Fruit fly (Drosophila melanogaster): ENCODE measurements around the gene CG17601.

CG17601 gene

DNA sequence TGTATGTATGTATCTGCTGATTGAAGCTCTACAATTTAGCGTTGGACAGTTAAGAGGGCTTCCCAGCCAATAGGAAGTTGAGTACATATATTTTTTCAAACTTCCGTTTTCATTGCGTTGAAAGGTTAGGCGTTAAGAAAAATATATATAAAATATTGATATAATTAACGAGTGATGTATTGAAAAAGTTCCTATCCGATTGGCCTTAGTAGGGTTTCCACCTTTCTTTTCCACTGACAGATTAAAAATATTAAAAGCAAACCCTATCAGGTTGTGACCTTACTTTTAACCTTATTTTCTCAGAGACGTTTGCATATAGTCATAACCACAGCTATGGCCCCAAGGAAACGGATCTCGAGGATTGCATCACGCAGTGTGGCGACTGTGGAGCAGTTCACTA lies at the start of gene CG17601:
Gene CG17601, plus strand, starts transcription at position 301 of the 400 bp plus-strand sequence.
- TF ChIP-seq jim (GFP tag; optimal IDR thresholded peaks at IDR 0.05) (no peak), usp (GFP tag; optimal IDR thresholded peaks at IDR 0.05) (no peak), ey (GFP tag; optimal IDR thresholded peaks at IDR 0.05) (no peak), rgr (GFP tag; optimal IDR thresholded peaks at IDR 0.05) (no peak), Dfd (GFP tag; optimal IDR thresholded peaks at IDR 0.05) (no peak), OdsH (GFP tag; optimal IDR thresholded peaks at IDR 0.05) (no peak), GATAd (GFP tag; optimal IDR thresholded peaks at IDR 0.05) (no peak), lola (GFP tag; optimal IDR thresholded peaks at IDR 0.05) (no peak), HLH106 (tag; optimal IDR thresholded peaks at IDR 0.05) (no peak), N (GFP tag; optimal IDR thresholded peaks at IDR 0.05) (no peak), foxo (GFP tag; optimal IDR thresholded peaks at IDR 0.05) (no peak), Mio (GFP tag; optimal IDR thresholded peaks at IDR 0.05) (no peak), Dif (GFP tag; optimal IDR thresholded peaks at IDR 0.05; ENCODE audit: partially characterized antibody) (no peak), dsf (GFP tag; optimal IDR thresholded peaks at IDR 0.05; ENCODE audit: borderline replicate concordance) (no peak), CG32264 (GFP tag; optimal IDR thresholded peaks at IDR 0.05) (no peak), sage (GFP tag; optimal IDR thresholded peaks at IDR 0.05) (no peak), tai (GFP tag; optimal IDR thresholded peaks at IDR 0.05) (no peak), Myc (optimal IDR thresholded peaks at IDR 0.05) (no peak)

- TF ChIP-seq N (GFP tag; optimal IDR thresholded peaks at IDR 0.05) (no peak), usp (GFP tag; optimal IDR thresholded peaks at IDR 0.05) (no peak), OdsH (GFP tag; optimal IDR thresholded peaks at IDR 0.05) (no peak), jim (GFP tag; optimal IDR thresholded peaks at IDR 0.05) (no peak), br (GFP tag; optimal IDR thresholded peaks at IDR 0.05) (no peak), Dfd (GFP tag; optimal IDR thresholded peaks at IDR 0.05) (no peak), Hr83 (GFP tag; optimal IDR thresholded peaks at IDR 0.05; ENCODE audit: poor library complexity, severe bottlenecking) (no peak), HLH106 (tag; optimal IDR thresholded peaks at IDR 0.05) (no peak), Hr78 (GFP tag; optimal IDR thresholded peaks at IDR 0.05) (no peak), lola (GFP tag; optimal IDR thresholded peaks at IDR 0.05) (no peak), pan (optimal IDR thresholded peaks at IDR 0.05) (no peak), dl (GFP tag; optimal IDR thresholded peaks at IDR 0.05; ENCODE audit: insufficient read depth in 1 of 2, partially characterized antibody in 2 of 2) (no peak), rgr (GFP tag; optimal IDR thresholded peaks at IDR 0.05) (no peak)
Observed at dm6 chrX:22499557-22499956, 47.3 kb upstream of the CG17601 start.

DNA sequence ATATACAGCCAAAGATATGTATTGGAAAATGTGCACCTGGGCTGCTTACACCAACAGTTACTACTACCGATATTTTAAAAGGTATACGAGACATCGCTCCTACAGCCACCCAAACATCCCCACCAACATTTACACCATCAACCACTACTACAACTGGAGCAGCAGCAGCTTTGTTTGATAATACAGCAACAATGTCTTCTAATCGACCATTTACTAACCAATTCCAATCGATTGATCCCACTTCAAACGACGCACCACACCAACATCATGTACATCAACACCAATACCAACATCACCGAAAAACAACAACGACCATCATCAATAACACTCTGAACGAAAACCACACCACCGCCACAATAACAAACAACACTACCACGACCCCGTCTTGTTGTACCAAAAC lies 44.7 kb upstream of the CG17601 start:
- TF ChIP-seq rgr (GFP tag; optimal IDR thresholded peaks at IDR 0.05) (no peak), fru (GFP tag; optimal IDR thresholded peaks at IDR 0.05) (no peak), N (GFP tag; optimal IDR thresholded peaks at IDR 0.05) (no peak), Sp1 (GFP tag; optimal IDR thresholded peaks at IDR 0.05) (no peak), Dfd (GFP tag; optimal IDR thresholded peaks at IDR 0.05) (no peak), GATAd (GFP tag; optimal IDR thresholded peaks at IDR 0.05) (no peak), usp (GFP tag; optimal IDR thresholded peaks at IDR 0.05) (no peak), dmrt93B (GFP tag; optimal IDR thresholded peaks at IDR 0.05) (no peak), sage (GFP tag; optimal IDR thresholded peaks at IDR 0.05) (no peak), Jra (GFP tag; optimal IDR thresholded peaks at IDR 0.05) (no peak), sv (GFP tag; optimal IDR thresholded peaks at IDR 0.05) (no peak), Myc (optimal IDR thresholded peaks at IDR 0.05) (no peak), Dif (GFP tag; optimal IDR thresholded peaks at IDR 0.05; ENCODE audit: partially characterized antibody) (no peak), CG9705 (GFP tag; optimal IDR thresholded peaks at IDR 0.05) (no peak), woc (GFP tag; optimal IDR thresholded peaks at IDR 0.05) (no peak), Hr78 (GFP tag; optimal IDR thresholded peaks at IDR 0.05) (no peak), dl (GFP tag; optimal IDR thresholded peaks at IDR 0.05; ENCODE audit: insufficient read depth in 1 of 2, partially characterized antibody in 2 of 2) (no peak), Hnf4 (GFP tag; optimal IDR thresholded peaks at IDR 0.05) (no peak), CrebA (GFP tag; optimal IDR thresholded peaks at IDR 0.05; ENCODE audit: borderline replicate concordance) (no peak), h (GFP tag; optimal IDR thresholded peaks at IDR 0.05) (no peak)

dm6 chrX:22509085-22509484 lies 37.8 kb upstream of the CG17601 start:
- TF ChIP-seq Sp1 (GFP tag; optimal IDR thresholded peaks at IDR 0.05) (no peak), CG9705 (GFP tag; optimal IDR thresholded peaks at IDR 0.05) (no peak), fru (GFP tag; optimal IDR thresholded peaks at IDR 0.05) (no peak), Abd-B (GFP tag; optimal IDR thresholded peaks at IDR 0.05) (no peak), CrebA (GFP tag; optimal IDR thresholded peaks at IDR 0.05; ENCODE audit: borderline replicate concordance) (no peak), sage (GFP tag; optimal IDR thresholded peaks at IDR 0.05) (no peak)
